Fruit fly (Drosophila melanogaster): Measurements from ENCODE around the gene CG43630.
"Not testable (repeated sequence)": the region's sequence is repeated elsewhere in the genome, so short reads cannot be mapped to it uniquely, and the experiment has no call there.

CG43630 gene

dm6 chr3R:12712178-12713172 is 36.4 kb upstream of the CG43630 start, which contains the start of gene PolQ:
PolQ (minus strand) TSS chr3R:12712299.
- TF ChIP-seq Myc, ttk, psq (optimal IDR thresholded peaks at IDR 0.05): not testable (repeated sequence)

dm6 chr3R:12704861-12705260 is 28.8 kb upstream of the CG43630 start, which contains the start of gene CG12279:
CG12279 (plus strand) TSS chr3R:12705094.
- TF ChIP-seq ttk (optimal IDR thresholded peaks at IDR 0.05): no peak
- no peak for TF ChIP-seq psq (optimal IDR thresholded peaks at IDR 0.05)
- TF ChIP-seq Myc (optimal IDR thresholded peaks at IDR 0.05): no peak
- TF ChIP-seq Sin3A (optimal IDR thresholded peaks at IDR 0.05): no peak
- TF ChIP-seq insv (optimal IDR thresholded peaks at IDR 0.05): no peak
- no peak for TF ChIP-seq h (optimal IDR thresholded peaks at IDR 0.05)

- TF ChIP-seq Sin3A (optimal IDR thresholded peaks at IDR 0.05): no peak
- no peak for TF ChIP-seq ttk (optimal IDR thresholded peaks at IDR 0.05)
- TF ChIP-seq h (optimal IDR thresholded peaks at IDR 0.05): no peak
- TF ChIP-seq psq (optimal IDR thresholded peaks at IDR 0.05): no peak
- TF ChIP-seq Myc (optimal IDR thresholded peaks at IDR 0.05): no peak
- no peak for TF ChIP-seq insv (optimal IDR thresholded peaks at IDR 0.05)
Observed at dm6 chr3R:12701994-12702494, 26.0 kb upstream of the CG43630 start.

- TF ChIP-seq Myc (optimal IDR thresholded peaks at IDR 0.05): no peak
Observed at dm6 chr3R:12701257-12701656, 25.2 kb upstream of the CG43630 start.

- TF ChIP-seq ttk (optimal IDR thresholded peaks at IDR 0.05) (no peak), Sin3A (optimal IDR thresholded peaks at IDR 0.05) (no peak), h (optimal IDR thresholded peaks at IDR 0.05) (no peak), Myc (optimal IDR thresholded peaks at IDR 0.05) (no peak), psq (optimal IDR thresholded peaks at IDR 0.05) (no peak), insv (optimal IDR thresholded peaks at IDR 0.05) (no peak)
Observed at dm6 chr3R:12700454-12700853, 24.4 kb upstream of the CG43630 start.

dm6 chr3R:12699620-12700378 is 23.7 kb upstream of the CG43630 start:
- TF ChIP-seq Sin3A (optimal IDR thresholded peaks at IDR 0.05) (no peak), Myc (optimal IDR thresholded peaks at IDR 0.05) (no peak)

- TF ChIP-seq h (optimal IDR thresholded peaks at IDR 0.05): no peak
- peak; percentile 66 for TF ChIP-seq ttk (optimal IDR thresholded peaks at IDR 0.05)
Observed at dm6 chr3R:12698363-12698762, 22.3 kb upstream of the CG43630 start.

- TF ChIP-seq ttk (optimal IDR thresholded peaks at IDR 0.05) (no peak), h (optimal IDR thresholded peaks at IDR 0.05) (no peak), psq (optimal IDR thresholded peaks at IDR 0.05) (no peak), Myc (optimal IDR thresholded peaks at IDR 0.05) (no peak), insv (optimal IDR thresholded peaks at IDR 0.05) (no peak), Sin3A (optimal IDR thresholded peaks at IDR 0.05) (no peak)
Observed at dm6 chr3R:12697571-12698039, 21.5 kb upstream of the CG43630 start.

dm6 chr3R:12697022-12697421 is 21.0 kb upstream of the CG43630 start, which contains the start of gene Past1:
Past1 (plus strand) TSS chr3R:12697322.
- TF ChIP-seq insv (optimal IDR thresholded peaks at IDR 0.05) (no peak), ttk (optimal IDR thresholded peaks at IDR 0.05) (no peak), Sin3A (optimal IDR thresholded peaks at IDR 0.05) (no peak), Myc (optimal IDR thresholded peaks at IDR 0.05) (no peak), psq (optimal IDR thresholded peaks at IDR 0.05) (no peak), h (optimal IDR thresholded peaks at IDR 0.05) (no peak)

dm6 chr3R:12694742-12695141 is 18.7 kb upstream of the CG43630 start, which contains the start of the genes CG14391 and NijC:
CG14391 (minus strand) TSS chr3R:12694842.
NijC (plus strand) TSS chr3R:12695129.
- TF ChIP-seq insv (optimal IDR thresholded peaks at IDR 0.05) (no peak), ttk (optimal IDR thresholded peaks at IDR 0.05) (no peak), h (optimal IDR thresholded peaks at IDR 0.05) (no peak), Sin3A (optimal IDR thresholded peaks at IDR 0.05) (no peak), psq (optimal IDR thresholded peaks at IDR 0.05) (no peak), Myc (optimal IDR thresholded peaks at IDR 0.05) (no peak)

- TF ChIP-seq insv (optimal IDR thresholded peaks at IDR 0.05) (no peak), h (optimal IDR thresholded peaks at IDR 0.05) (no peak), Sin3A (optimal IDR thresholded peaks at IDR 0.05) (no peak), ttk (optimal IDR thresholded peaks at IDR 0.05) (no peak), psq (optimal IDR thresholded peaks at IDR 0.05) (no peak), Myc (optimal IDR thresholded peaks at IDR 0.05) (no peak)
Observed at dm6 chr3R:12692497-12692896, 16.4 kb upstream of the CG43630 start, which contains the start of gene CG31347. CG31347 (minus strand) TSS chr3R:12692597.
